Worm (Caenorhabditis elegans) whole organism, mixed stage, embryonic: Measurements from ENCODE around the gene R09D1.14.

Experiments used
- elt-3 ChIP-seq: fragments of 150-350 bp; optimal IDR thresholded peaks from 2 replicates; lab custom pipeline; 2014; ENCODE audit warnings: missing biosample characterization, missing genetic modification characterization
- pha-4 ChIP-seq: fragments of 150-350 bp; optimal IDR thresholded peaks from 2 replicates; lab custom pipeline; 2018; ENCODE audit warnings: missing biosample characterization, missing genetic modification reagents, missing genetic modification characterization
- sptf-1 ChIP-seq: sonication (generic microtip); optimal IDR thresholded peaks from 2 replicates; lab custom pipeline; 2017; ENCODE audit warnings: mild to moderate bottlenecking, missing genetic modification characterization, moderate library complexity, missing compliant biosample characterization
- unc-62 ChIP-seq: fragments of 150-350 bp; optimal IDR thresholded peaks from 2 replicates; lab custom pipeline; 2014; ENCODE audit warnings: missing biosample characterization, missing genetic modification reagents, missing genetic modification characterization

DNA sequence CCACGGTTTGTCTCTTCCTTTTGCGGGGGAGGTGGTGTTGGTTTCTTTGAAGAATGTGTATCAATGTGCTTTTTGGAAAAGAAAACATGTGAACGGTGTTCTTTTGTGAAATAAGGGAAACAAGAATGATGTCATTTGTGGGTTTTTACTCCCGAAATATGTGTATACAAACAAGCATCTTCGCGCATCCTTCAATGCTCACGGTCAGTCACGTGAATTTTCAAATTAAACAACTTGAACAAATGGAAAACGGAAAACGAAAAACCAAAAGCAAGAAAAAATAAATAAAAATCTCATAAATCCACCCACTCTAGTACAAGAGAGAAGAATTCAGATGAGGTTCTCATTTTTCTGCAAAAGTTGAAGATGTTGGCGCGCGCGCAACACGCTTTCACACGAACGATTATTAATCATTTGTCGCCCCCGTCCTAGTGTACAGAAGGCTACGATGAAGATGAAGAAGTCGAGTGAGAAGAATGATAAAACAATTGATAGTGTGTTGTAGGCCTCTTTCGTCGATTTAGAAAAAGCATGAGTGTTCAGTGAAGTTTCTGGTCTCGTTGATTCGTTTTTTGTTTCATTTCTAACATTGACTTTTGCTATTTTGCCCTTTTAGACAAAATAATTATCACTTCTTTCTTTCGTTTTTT lies 25.8 kb upstream of the R09D1.14 start:
- no peak for TF ChIP-seq elt-3 (tag; lab: Kevin White, UChicago)
- no peak for TF ChIP-seq sptf-1 (tag; lab: Kevin White, UChicago)
- no peak for TF ChIP-seq pha-4 (tag; lab: Kevin White, UChicago)
- no peak for TF ChIP-seq unc-62 (GFP tag; lab: Kevin White, UChicago)
